Worm (Caenorhabditis elegans) whole organism, L1 larva: ENCODE measurements around the gene spp-13.
A peak's percentile ranks its signal among the peaks of the same experiment; 100 is the strongest.

Source experiments
- C16A3.4 ChIP-seq: fragments of 150-350 bp; optimal IDR thresholded peaks from 2 replicates; lab custom pipeline; 2014; ENCODE audit warnings: missing biosample characterization, missing genetic modification characterization
- F16B12.6 ChIP-seq: fragments of 150-350 bp; optimal IDR thresholded peaks from 2 replicates; lab custom pipeline; 2014; ENCODE audit warnings: missing biosample characterization, missing genetic modification characterization
- aha-1 ChIP-seq: fragments of 150-350 bp; optimal IDR thresholded peaks from 2 replicates; lab custom pipeline; 2014; ENCODE audit warnings: missing biosample characterization, missing genetic modification characterization
- alr-1 ChIP-seq: fragments of 200-800 bp; sonication (Bioruptor generic); optimal IDR thresholded peaks from 2 replicates; lab custom pipeline; 2018; ENCODE audit warnings: borderline replicate concordance, mild to moderate bottlenecking, missing genetic modification characterization, missing compliant biosample characterization
- blmp-1 ChIP-seq: fragments of 150-350 bp; optimal IDR thresholded peaks from 2 replicates; lab custom pipeline; 2014; ENCODE audit warnings: missing biosample characterization, missing genetic modification characterization
- ceh-82 ChIP-seq, 3 experiments: fragments of 150-350 bp in 1 of 3; sonication (generic microtip) in 2 of 3; optimal IDR thresholded peaks; 2 replicates each; lab custom pipeline; 2014 to 2017; ENCODE audit warnings: missing biosample characterization in 3 of 3, missing genetic modification characterization in 3 of 3
- ces-1 ChIP-seq: fragments of 150-350 bp; optimal IDR thresholded peaks from 2 replicates; lab custom pipeline; 2014; ENCODE audit warnings: missing biosample characterization, missing genetic modification reagents, missing genetic modification characterization
- dpl-1 ChIP-seq, 3 experiments: fragments of 150-350 bp in 2 of 3; sonication (generic microtip) in 1 of 3; optimal IDR thresholded peaks; 2 replicates each; lab custom pipeline; 2014 to 2017; ENCODE audit warnings: missing biosample characterization in 3 of 3, missing genetic modification characterization in 3 of 3, missing genetic modification reagents in 3 of 3
- dsc-1 ChIP-seq: sonication (generic microtip); optimal IDR thresholded peaks from 2 replicates; lab custom pipeline; 2016; ENCODE audit warnings: mild to moderate bottlenecking, missing genetic modification characterization, missing compliant biosample characterization
- efl-1 ChIP-seq, 4 experiments: fragments of 150-350 bp; optimal IDR thresholded peaks in 3 of 4; peaks in 1 of 4; 1 replicate in 1 of 4; 2 replicates in 3 of 4; lab custom pipeline; 2014; ENCODE audit warnings: missing biosample characterization in 2 of 4, missing genetic modification characterization in 2 of 4, missing genetic modification reagents in 2 of 4
- efl-3 ChIP-seq: fragments of 200-800 bp; sonication (Bioruptor generic); optimal IDR thresholded peaks from 2 replicates; lab custom pipeline; 2018; ENCODE audit warnings: mild to moderate bottlenecking, missing genetic modification characterization, missing compliant biosample characterization
- egl-13 ChIP-seq: sonication (generic microtip); optimal IDR thresholded peaks from 2 replicates; lab custom pipeline; 2016; ENCODE audit warnings: missing genotype, missing genetic modification reagents, missing genetic modification characterization, missing compliant biosample characterization
- egl-27 ChIP-seq, 2 experiments: fragments of 150-350 bp in 1 of 2; sonication (generic microtip); optimal IDR thresholded peaks; 3 replicates each; lab custom pipeline; 2017 to 2018; ENCODE audit warnings: missing biosample characterization in 2 of 2, missing genetic modification characterization in 2 of 2, missing genetic modification reagents in 2 of 2
- elt-3 ChIP-seq, 6 experiments: fragments of 150-350 bp in 1 of 6; sonication (generic microtip); optimal IDR thresholded peaks; 2 replicates each; lab custom pipeline; 2017 to 2018; ENCODE audit warnings: missing biosample characterization in 6 of 6, missing genetic modification characterization in 6 of 6, inconsistent platforms in 1 of 6
- ets-5 ChIP-seq: fragments of 200-800 bp; sonication (Bioruptor generic); IDR thresholded peaks from 2 replicates; pipeline ENCODE4 v1.3.6; 2022; ENCODE audit warnings: missing genetic modification characterization, missing compliant biosample characterization
- fos-1 ChIP-seq: fragments of 150-350 bp; optimal IDR thresholded peaks from 2 replicates; lab custom pipeline; 2014; ENCODE audit warnings: missing biosample characterization, missing genetic modification characterization
- hlh-17 ChIP-seq: fragments of 200-800 bp; sonication (Bioruptor generic); optimal IDR thresholded peaks from 2 replicates; lab custom pipeline; 2018; ENCODE audit warnings: missing genetic modification characterization, mild to moderate bottlenecking, missing compliant biosample characterization, moderate library complexity, borderline replicate concordance
- hlh-4 ChIP-seq: sonication (generic microtip); optimal IDR thresholded peaks from 2 replicates; lab custom pipeline; 2016; ENCODE audit warnings: mild to moderate bottlenecking, missing genetic modification characterization, missing compliant biosample characterization
- lin-15B ChIP-seq: fragments of 150-350 bp; sonication (generic microtip); optimal IDR thresholded peaks from 3 replicates; lab custom pipeline; 2014; ENCODE audit warnings: missing biosample characterization, missing genetic modification characterization
- lin-35 ChIP-seq, 2 experiments: fragments of 150-350 bp; optimal IDR thresholded peaks; 2 replicates each; lab custom pipeline; 2014; ENCODE audit warnings: missing biosample characterization in 2 of 2, missing genetic modification characterization in 2 of 2, missing genetic modification reagents in 2 of 2
- lin-39 ChIP-seq: fragments of 150-350 bp; optimal IDR thresholded peaks from 2 replicates; lab custom pipeline; 2014; ENCODE audit warnings: missing biosample characterization, missing genetic modification reagents, missing genetic modification characterization
- nhr-11 ChIP-seq: fragments of 150-350 bp; optimal IDR thresholded peaks from 2 replicates; lab custom pipeline; 2014; ENCODE audit warnings: missing biosample characterization, missing genetic modification characterization
- nhr-71 ChIP-seq: sonication (generic microtip); optimal IDR thresholded peaks from 2 replicates; lab custom pipeline; 2016; ENCODE audit warnings: mild to moderate bottlenecking, missing genetic modification characterization, moderate library complexity, missing compliant biosample characterization
- nhr-76 ChIP-seq: sonication (generic microtip); optimal IDR thresholded peaks from 2 replicates; lab custom pipeline; 2017; ENCODE audit warnings: missing biosample characterization, missing genetic modification characterization
- nhr-84 ChIP-seq: sonication (generic microtip); optimal IDR thresholded peaks from 2 replicates; lab custom pipeline; 2017; ENCODE audit warnings: missing biosample characterization, missing genetic modification characterization
- nhr-90 ChIP-seq: sonication (generic microtip); optimal IDR thresholded peaks from 2 replicates; lab custom pipeline; 2016; ENCODE audit warnings: mild to moderate bottlenecking, missing genetic modification characterization, missing compliant biosample characterization; ENCODE audit not compliant: poor library complexity
- snu-23 ChIP-seq: sonication (generic microtip); optimal IDR thresholded peaks from 2 replicates; lab custom pipeline; 2016; ENCODE audit warnings: missing genetic modification characterization, missing compliant biosample characterization
- sox-4 ChIP-seq: sonication (generic microtip); optimal IDR thresholded peaks from 2 replicates; lab custom pipeline; 2016; ENCODE audit warnings: missing genetic modification characterization, missing compliant biosample characterization
- sptf-1 ChIP-seq: fragments of 150-350 bp; optimal IDR thresholded peaks from 2 replicates; lab custom pipeline; 2014; ENCODE audit warnings: missing biosample characterization, missing genetic modification characterization
- tbx-2 ChIP-seq: sonication (generic microtip); optimal IDR thresholded peaks from 2 replicates; lab custom pipeline; 2016; ENCODE audit warnings: missing genetic modification characterization, missing compliant biosample characterization
- unc-130 ChIP-seq: fragments of 150-350 bp; optimal IDR thresholded peaks from 2 replicates; lab custom pipeline; 2017; ENCODE audit warnings: missing biosample characterization, missing genetic modification characterization, inconsistent platforms
- unc-86 ChIP-seq: sonication (generic microtip); optimal IDR thresholded peaks from 2 replicates; lab custom pipeline; 2016; ENCODE audit warnings: missing genetic modification characterization, missing compliant biosample characterization
- vab-15 ChIP-seq: sonication (generic microtip); optimal IDR thresholded peaks from 2 replicates; lab custom pipeline; 2017; ENCODE audit warnings: missing genotype, mild to moderate bottlenecking, missing genetic modification characterization, missing compliant biosample characterization
- xbp-1 ChIP-seq: sonication (generic microtip); optimal IDR thresholded peaks from 2 replicates; lab custom pipeline; 2016; ENCODE audit warnings: missing genetic modification characterization, missing compliant biosample characterization
- zag-1 ChIP-seq: fragments of 150-350 bp; optimal IDR thresholded peaks from 2 replicates; lab custom pipeline; 2014; ENCODE audit warnings: missing biosample characterization, missing genetic modification characterization
- ztf-11 ChIP-seq, 2 experiments: sonication (generic microtip); optimal IDR thresholded peaks; 2 replicates each; lab custom pipeline; 2016 to 2017; ENCODE audit warnings: missing genetic modification characterization in 2 of 2, missing biosample characterization in 1 of 2, missing compliant biosample characterization in 1 of 2

The spp-13 gene

ce11 chrX:8394279-8394678 lies 24.0 kb downstream of the spp-13 start:
- no peak for TF ChIP-seq nhr-11 (tag; lab: Kevin White, UChicago)
- TF ChIP-seq F16B12.6 (tag; lab: Kevin White, UChicago) = no peak
- TF ChIP-seq dsc-1 (tag; lab: Kevin White, UChicago) = no peak
- no peak for TF ChIP-seq ceh-82 (tag; optimal IDR thresholded peaks at IDR 0.05; lab: Kevin White, UChicago)
- no peak for TF ChIP-seq sptf-1 (tag; lab: Kevin White, UChicago)
- no peak for TF ChIP-seq lin-39 (tag; lab: Kevin White, UChicago)
- TF ChIP-seq elt-3 (tag; optimal IDR thresholded peaks at IDR 0.05; lab: Kevin White, UChicago) = no peak
- no peak for TF ChIP-seq zag-1 (tag; lab: Kevin White, UChicago)
- no peak for TF ChIP-seq ces-1 (GFP tag; lab: Kevin White, UChicago)
- TF ChIP-seq snu-23 (GFP tag; lab: Kevin White, UChicago) = no peak
- no peak for TF ChIP-seq dpl-1 (GFP tag; optimal IDR thresholded peaks at IDR 0.05; lab: Kevin White, UChicago)
- TF ChIP-seq lin-15B (tag; lab: Kevin White, UChicago) = no peak
- no peak for TF ChIP-seq nhr-76 (tag; lab: Kevin White, UChicago)
- TF ChIP-seq ztf-11 (tag; optimal IDR thresholded peaks at IDR 0.05; lab: Kevin White, UChicago) = peak in 1 of 2 experiments; percentile 68
- no peak for TF ChIP-seq aha-1
- TF ChIP-seq blmp-1 = peak; percentile 10
- no peak for TF ChIP-seq hlh-17
- no peak for TF ChIP-seq efl-3 (GFP tag; lab: Kevin White, UChicago)
- TF ChIP-seq efl-1 (optimal IDR thresholded peaks at IDR 0.05; lab: Kevin White, UChicago) = no peak
- TF ChIP-seq efl-1 (GFP tag; optimal IDR thresholded peaks at IDR 0.05 in 1 of 2; lab: Kevin White, UChicago) = no peak
- no peak for TF ChIP-seq egl-27 (tag; optimal IDR thresholded peaks at IDR 0.05; lab: Kevin White, UChicago)
- TF ChIP-seq unc-86 (tag; lab: Kevin White, UChicago) = no peak
- TF ChIP-seq hlh-4 (tag; lab: Kevin White, UChicago) = no peak
- no peak for TF ChIP-seq lin-35 (GFP tag; optimal IDR thresholded peaks at IDR 0.05; lab: Kevin White, UChicago)
- no peak for TF ChIP-seq nhr-84 (tag; lab: Kevin White, UChicago)
- TF ChIP-seq xbp-1 (tag; lab: Kevin White, UChicago) = no peak
- TF ChIP-seq tbx-2 (tag; lab: Kevin White, UChicago) = peak; percentile 61
- TF ChIP-seq, all 84 proteins: peak for 3

ce11 chrX:8392539-8392996 lies 25.8 kb downstream of the spp-13 start, which contains the start of gene wrk-1:
Gene wrk-1 (minus strand): TSS chrX:8392589.
- no peak for TF ChIP-seq hlh-4 (tag; lab: Kevin White, UChicago)
- 0 out of 2 replicates have a peak, but pooled peaks have one; percentile 20 for TF ChIP-seq ets-5

ce11 chrX:8391505-8391904 lies 26.8 kb downstream of the spp-13 start:
- no peak for TF ChIP-seq C16A3.4 (tag; lab: Kevin White, UChicago)
- no peak for TF ChIP-seq fos-1 (tag; lab: Kevin White, UChicago)
- no peak for TF ChIP-seq nhr-71 (tag; lab: Kevin White, UChicago)
- no peak for TF ChIP-seq snu-23 (GFP tag; lab: Kevin White, UChicago)
- TF ChIP-seq lin-15B (tag; lab: Kevin White, UChicago) = no peak
- no peak for TF ChIP-seq zag-1 (tag; lab: Kevin White, UChicago)
- no peak for TF ChIP-seq hlh-17
- no peak for TF ChIP-seq egl-13 (tag; lab: Kevin White, UChicago)
- TF ChIP-seq vab-15 (tag; lab: Kevin White, UChicago) = no peak
- no peak for TF ChIP-seq unc-130 (tag; lab: Kevin White, UChicago)
- TF ChIP-seq elt-3 (tag; optimal IDR thresholded peaks at IDR 0.05; lab: Kevin White, UChicago) = no peak
- TF ChIP-seq alr-1 (tag; lab: Kevin White, UChicago) = no peak
- no peak for TF ChIP-seq nhr-90
- TF ChIP-seq sox-4 = no peak
- TF ChIP-seq xbp-1 (tag; lab: Kevin White, UChicago) = no peak
